Fruit fly (Drosophila melanogaster): Measurements from ENCODE around the gene CG34447.

CG34447 gene

dm6 chr2L:2375655-2376417, 44.0 kb downstream of the CG34447 start, which contains the start of gene Atxn7:
TSS of gene Atxn7 (plus strand) at chr2L:2375841.
- no peak for TF ChIP-seq CG11762 (GFP tag; optimal IDR thresholded peaks at IDR 0.05; ENCODE audit: insufficient read depth)
- peak; percentile 77 for TF ChIP-seq Met (GFP tag; optimal IDR thresholded peaks at IDR 0.05)
- TF ChIP-seq CG16779 (tag; optimal IDR thresholded peaks at IDR 0.05): peak; percentile 50
- peak; percentile 20 for TF ChIP-seq CG9139 (GFP tag; optimal IDR thresholded peaks at IDR 0.05)
- no peak for TF ChIP-seq CG6276 (GFP tag; optimal IDR thresholded peaks at IDR 0.05)
- TF ChIP-seq CG4318 (GFP tag; optimal IDR thresholded peaks at IDR 0.05): no peak
- TF ChIP-seq CG6792 (GFP tag; optimal IDR thresholded peaks at IDR 0.05): peak; percentile 46
- TF ChIP-seq CG6808 (GFP tag; optimal IDR thresholded peaks at IDR 0.05): peak; percentile 30
- TF ChIP-seq Eip78C (GFP tag): peak; percentile 86
- no peak for TF ChIP-seq Gug (GFP tag; IDR thresholded peaks at IDR 0.05)
- TF ChIP-seq CG32006 (GFP tag; optimal IDR thresholded peaks at IDR 0.05): peak; percentile 2
- TF ChIP-seq esn (GFP tag; optimal IDR thresholded peaks at IDR 0.05): peak; percentile 84
- TF ChIP-seq Ets21C (GFP tag; optimal IDR thresholded peaks at IDR 0.05): peak; percentile 1
- TF ChIP-seq CG15336 (GFP tag; IDR thresholded peaks at IDR 0.05): peak; percentile 16; the same call in 1 of the 2 replicates
- no peak for TF ChIP-seq Eip93F (GFP tag; optimal IDR thresholded peaks at IDR 0.05)
- TF ChIP-seq cyc (GFP tag; optimal IDR thresholded peaks at IDR 0.05): peak; percentile 69
- TF ChIP-seq CG34406 (GFP tag; optimal IDR thresholded peaks at IDR 0.05): peak; percentile 70
- peak; percentile 9 for TF ChIP-seq fd85E (GFP tag; optimal IDR thresholded peaks at IDR 0.05)
- TF ChIP-seq pdm3 (GFP tag; optimal IDR thresholded peaks at IDR 0.05): peak; percentile 64
- TF ChIP-seq CG3032 (tag; optimal IDR thresholded peaks at IDR 0.05): peak; percentile 47
- TF ChIP-seq Hr4 (GFP tag; optimal IDR thresholded peaks at IDR 0.05): peak; percentile 3
- peak; percentile 28 to 47 for TF ChIP-seq ss (GFP tag; optimal IDR thresholded peaks at IDR 0.05)
- TF ChIP-seq CG11902 (GFP tag; optimal IDR thresholded peaks at IDR 0.05): peak; percentile 6
- peak; percentile 40 for TF ChIP-seq fd59A (GFP tag; optimal IDR thresholded peaks at IDR 0.05)
- TF ChIP-seq CG11294 (GFP tag; IDR thresholded peaks at IDR 0.05): no peak
- peak; percentile 46 for TF ChIP-seq CG1621 (tag; optimal IDR thresholded peaks at IDR 0.05)
- no peak for TF ChIP-seq spab (GFP tag; optimal IDR thresholded peaks at IDR 0.05)
- peak; percentile 97 for TF ChIP-seq fkh (GFP tag; optimal IDR thresholded peaks at IDR 0.05)
- TF ChIP-seq Sox102F (GFP tag; optimal IDR thresholded peaks at IDR 0.05): peak; percentile 70
- TF ChIP-seq CG6854 (GFP tag; optimal IDR thresholded peaks at IDR 0.05): peak; percentile 76
- no peak for TF ChIP-seq CG8319 (GFP tag; optimal IDR thresholded peaks at IDR 0.05)
- peak; percentile 67 for TF ChIP-seq Smox (GFP tag; optimal IDR thresholded peaks at IDR 0.05)
- TF ChIP-seq acj6 (GFP tag; optimal IDR thresholded peaks at IDR 0.05): peak; percentile 70
- peak; percentile 80 for TF ChIP-seq CG6163 (GFP tag; IDR thresholded peaks at IDR 0.05)
- peak; percentile 100 for TF ChIP-seq achi (GFP tag; optimal IDR thresholded peaks at IDR 0.05)
- no peak; the same call in 2 of the 3 replicates for TF ChIP-seq CG8119 (GFP tag; IDR thresholded peaks at IDR 0.05)
- TF ChIP-seq Sox15 (GFP tag; optimal IDR thresholded peaks at IDR 0.05): no peak
- TF ChIP-seq CG7368 (GFP tag; optimal IDR thresholded peaks at IDR 0.05): peak; percentile 17
- peak; percentile 79 for TF ChIP-seq Sox14 (GFP tag; optimal IDR thresholded peaks at IDR 0.05)
- TF ChIP-seq Hr39 (GFP tag; optimal IDR thresholded peaks at IDR 0.05): peak; percentile 62
- TF ChIP-seq Blimp-1 (GFP tag; optimal IDR thresholded peaks at IDR 0.05): peak; percentile 59
- TF ChIP-seq vri (GFP tag; optimal IDR thresholded peaks at IDR 0.05): no peak
- peak; percentile 44 for TF ChIP-seq dac (GFP tag; optimal IDR thresholded peaks at IDR 0.05)
- peak; percentile 65 for TF ChIP-seq Eip75B (GFP tag; optimal IDR thresholded peaks at IDR 0.05)
- TF ChIP-seq CG10669 (GFP tag; optimal IDR thresholded peaks at IDR 0.05): peak; percentile 46
- TF ChIP-seq Lpt (GFP tag; optimal IDR thresholded peaks at IDR 0.05): peak; percentile 22
- peak; percentile 13 for TF ChIP-seq CG10631 (GFP tag; optimal IDR thresholded peaks at IDR 0.05)
- TF ChIP-seq dsx (GFP tag; optimal IDR thresholded peaks at IDR 0.05; ENCODE audit: poor library complexity, severe bottlenecking): peak; percentile 74
- TF ChIP-seq Ets96B (tag; optimal IDR thresholded peaks at IDR 0.05): no peak
- TF ChIP-seq net (GFP tag; optimal IDR thresholded peaks at IDR 0.05): peak; percentile 47
